Worm (Caenorhabditis elegans) whole organism, L1 larva: ENCODE results near the gene ZK666.8.

Source experiments
- fkh-10 ChIP-seq: sonication (generic microtip); optimal IDR thresholded peaks from 2 replicates; lab custom pipeline; 2017; ENCODE audit warnings: missing biosample characterization, missing genetic modification reagents, missing genetic modification characterization
- nhr-28 ChIP-seq: fragments of 150-350 bp; optimal IDR thresholded peaks from 2 replicates; lab custom pipeline; 2014; ENCODE audit warnings: missing biosample characterization, missing genetic modification characterization
- unc-86 ChIP-seq: sonication (generic microtip); optimal IDR thresholded peaks from 2 replicates; lab custom pipeline; 2016; ENCODE audit warnings: missing genetic modification characterization, missing compliant biosample characterization
- ztf-4 ChIP-seq: fragments of 150-350 bp; optimal IDR thresholded peaks from 2 replicates; lab custom pipeline; 2014; ENCODE audit warnings: missing biosample characterization, missing genetic modification characterization

DNA sequence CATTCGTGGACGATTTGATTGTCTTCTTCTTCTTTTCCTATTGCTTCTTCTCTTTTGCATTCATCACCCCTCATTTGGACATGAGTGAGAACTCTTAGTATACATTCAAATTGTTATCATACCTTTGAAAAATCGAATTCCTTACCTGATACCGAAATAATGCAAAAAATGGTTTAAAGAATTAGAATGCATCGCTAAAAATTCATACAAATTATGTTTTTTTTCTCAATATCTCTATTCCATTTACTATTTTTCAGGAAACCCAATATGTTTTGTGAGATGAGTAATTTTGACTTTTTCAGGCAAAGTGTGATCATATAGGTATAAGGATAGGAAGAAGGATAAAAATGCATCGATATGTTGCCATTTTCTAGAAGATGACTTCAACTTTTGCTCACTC lies 36.0 kb downstream of the ZK666.8 start, which contains the start of gene ZK673.11:
- TF ChIP-seq fkh-10 (no peak), nhr-28 (no peak), ztf-4 (tag; lab: Kevin White, UChicago) (no peak), unc-86 (tag; lab: Kevin White, UChicago) (no peak)
